Worm (Caenorhabditis elegans) whole organism, L1 larva: ENCODE measurements around the gene coh-4.

ENCODE experiments used
- aha-1 ChIP-seq: fragments of 150-350 bp; optimal IDR thresholded peaks from 2 replicates; lab custom pipeline; 2014; ENCODE audit warnings: missing biosample characterization, missing genetic modification characterization
- ceh-90 ChIP-seq: sonication (generic microtip); optimal IDR thresholded peaks from 2 replicates; lab custom pipeline; 2016; ENCODE audit warnings: missing genetic modification characterization, missing compliant biosample characterization
- fos-1 ChIP-seq: fragments of 150-350 bp; optimal IDR thresholded peaks from 2 replicates; lab custom pipeline; 2014; ENCODE audit warnings: missing biosample characterization, missing genetic modification characterization
- nhr-11 ChIP-seq: fragments of 150-350 bp; optimal IDR thresholded peaks from 2 replicates; lab custom pipeline; 2014; ENCODE audit warnings: missing biosample characterization, missing genetic modification characterization
- nhr-90 ChIP-seq: sonication (generic microtip); optimal IDR thresholded peaks from 2 replicates; lab custom pipeline; 2016; ENCODE audit warnings: mild to moderate bottlenecking, missing genetic modification characterization, missing compliant biosample characterization; ENCODE audit not compliant: poor library complexity
- skn-1 ChIP-seq: fragments of 150-350 bp; optimal IDR thresholded peaks from 2 replicates; lab custom pipeline; 2014; ENCODE audit warnings: missing biosample characterization, missing genetic modification characterization
- zag-1 ChIP-seq: fragments of 150-350 bp; optimal IDR thresholded peaks from 2 replicates; lab custom pipeline; 2014; ENCODE audit warnings: missing biosample characterization, missing genetic modification characterization
- ztf-11 ChIP-seq, 2 experiments: sonication (generic microtip); optimal IDR thresholded peaks; 2 replicates each; lab custom pipeline; 2016 to 2017; ENCODE audit warnings: missing genetic modification characterization in 2 of 2, missing biosample characterization in 1 of 2, missing compliant biosample characterization in 1 of 2
- ztf-4 ChIP-seq: fragments of 150-350 bp; optimal IDR thresholded peaks from 2 replicates; lab custom pipeline; 2014; ENCODE audit warnings: missing biosample characterization, missing genetic modification characterization

DNA sequence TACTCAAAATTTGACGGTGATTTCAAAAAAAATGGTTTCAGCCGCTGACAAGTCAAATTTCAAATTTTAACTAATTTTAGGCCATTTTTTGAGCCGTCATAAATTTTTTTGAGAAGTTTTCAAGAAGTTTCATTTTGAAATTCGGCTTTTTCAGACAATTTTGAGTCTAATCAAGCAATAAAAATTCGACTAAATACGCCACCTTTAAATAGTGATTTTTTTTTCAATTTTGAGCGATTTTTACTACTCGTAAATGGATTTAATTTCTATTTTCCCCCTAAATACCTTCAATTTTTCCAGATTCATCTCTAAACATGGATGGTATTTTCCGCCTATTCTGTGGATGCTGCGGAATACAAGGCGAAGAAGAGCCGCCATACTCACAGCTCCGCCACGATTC, 31.2 kb downstream of the coh-4 start, which contains the start of gene Y45G5AL.1:
- TF ChIP-seq fos-1, result no peak
- no peak for TF ChIP-seq ztf-11 (tag; optimal IDR thresholded peaks at IDR 0.05; lab: Kevin White, UChicago)
- no peak for TF ChIP-seq nhr-90 (tag; lab: Kevin White, UChicago)
- no peak for TF ChIP-seq ceh-90 (tag; lab: Kevin White, UChicago)
- TF ChIP-seq nhr-11 (tag; lab: Kevin White, UChicago), result no peak
- no peak for TF ChIP-seq skn-1 (tag; lab: Kevin White, UChicago)
- no peak for TF ChIP-seq aha-1 (tag; lab: Kevin White, UChicago)
- TF ChIP-seq zag-1 (tag; lab: Kevin White, UChicago), result no peak
- TF ChIP-seq ztf-4, result no peak
